Worm (Caenorhabditis elegans) whole organism, midembryonic: ENCODE measurements around the gene C16C8.9.

Experiments
- T22C8.4 ChIP-seq: fragments of 200-800 bp; sonication (Bioruptor generic); IDR thresholded peaks from 2 replicates; pipeline ENCODE4 v1.3.6; 2022; ENCODE audit warnings: missing genetic modification characterization, missing compliant biosample characterization
- cog-1 ChIP-seq: sonication (generic microtip); optimal IDR thresholded peaks from 2 replicates; lab custom pipeline; 2016; ENCODE audit warnings: missing genetic modification characterization, missing compliant biosample characterization
- flt-1 ChIP-seq: fragments of 200-800 bp; sonication (Bioruptor generic); IDR thresholded peaks from 2 replicates; pipeline ENCODE4 v1.3.6; 2022; ENCODE audit warnings: missing genetic modification characterization, missing compliant biosample characterization
- klf-2 ChIP-seq: fragments of 200-800 bp; sonication (Bioruptor generic); conservative IDR thresholded peaks from 2 replicates; pipeline ENCODE4 v1.3.6; 2022; ENCODE audit warnings: missing genetic modification reagents, missing genetic modification characterization, missing compliant biosample characterization
- med-1 ChIP-seq: sonication (generic microtip); optimal IDR thresholded peaks from 2 replicates; lab custom pipeline; 2017; ENCODE audit warnings: missing genetic modification characterization, mild to moderate bottlenecking, missing compliant biosample characterization, antibody characterized with exemption, missing genetic modification reagents; ENCODE audit not compliant: insufficient read depth
- ref-1 ChIP-seq: fragments of 200-800 bp; sonication (Bioruptor generic); conservative IDR thresholded peaks from 2 replicates; pipeline ENCODE4 v1.3.6; 2022; ENCODE audit warnings: missing genetic modification reagents, missing genetic modification characterization, missing compliant biosample characterization
- tab-1 ChIP-seq: fragments of 200-800 bp; sonication (Bioruptor generic); IDR thresholded peaks from 2 replicates; pipeline ENCODE4 v1.3.6; 2022; ENCODE audit warnings: missing genetic modification characterization, missing compliant biosample characterization
- ztf-23 ChIP-seq: fragments of 200-800 bp; sonication (Bioruptor generic); IDR thresholded peaks from 2 replicates; pipeline ENCODE4 v1.3.6; 2022; ENCODE audit warnings: missing genetic modification reagents, missing genetic modification characterization, missing compliant biosample characterization
- ztf-29 ChIP-seq: fragments of 200-800 bp; sonication (Bioruptor generic); IDR thresholded peaks from 2 replicates; pipeline ENCODE4 v1.3.6; 2022; ENCODE audit warnings: missing genetic modification reagents, missing genetic modification characterization, missing compliant biosample characterization

Gene C16C8.9

ce11 chrII:3444280-3444679 is 18.7 kb downstream of the C16C8.9 start, which contains the start of gene C16C8.4:
C16C8.4 (minus strand) TSS chrII:3444380.
- TF ChIP-seq klf-2 (GFP tag; lab: Robert Waterston, UW) = no peak
- no peak for TF ChIP-seq ztf-29
- no peak for TF ChIP-seq med-1 (GFP tag; lab: Kevin White, UChicago)
- no peak for TF ChIP-seq flt-1 (GFP tag; lab: Robert Waterston, UW)
- no peak for TF ChIP-seq ref-1 (GFP tag; lab: Robert Waterston, UW)
- no peak for TF ChIP-seq cog-1
- TF ChIP-seq T22C8.4 = no peak
- TF ChIP-seq tab-1 = no peak

- TF ChIP-seq ref-1 (GFP tag; lab: Robert Waterston, UW) (no peak), ztf-23 (GFP tag; lab: Robert Waterston, UW) (no peak), T22C8.4 (no peak), klf-2 (GFP tag; lab: Robert Waterston, UW) (no peak), tab-1 (no peak), flt-1 (GFP tag; lab: Robert Waterston, UW) (no peak), cog-1 (no peak), ztf-29 (no peak), med-1 (GFP tag; lab: Kevin White, UChicago) (no peak)
These were observed 19.8 kb downstream of the C16C8.9 start, which contains the start of gene C16C8.22 for ce11 chrII:3443154-3443553. C16C8.22 (minus strand) TSS chrII:3443254.

ce11 chrII:3441377-3441776 is 21.6 kb downstream of the C16C8.9 start, which contains the start of gene C16C8.27:
C16C8.27 (plus strand) TSS chrII:3441677.
- TF ChIP-seq flt-1 (GFP tag; lab: Robert Waterston, UW) (no peak), med-1 (GFP tag; lab: Kevin White, UChicago) (no peak), klf-2 (GFP tag; lab: Robert Waterston, UW) (no peak), tab-1 (no peak), ref-1 (GFP tag; lab: Robert Waterston, UW) (no peak), ztf-23 (GFP tag; lab: Robert Waterston, UW) (no peak), cog-1 (no peak), ztf-29 (no peak), T22C8.4 (no peak)

DNA sequence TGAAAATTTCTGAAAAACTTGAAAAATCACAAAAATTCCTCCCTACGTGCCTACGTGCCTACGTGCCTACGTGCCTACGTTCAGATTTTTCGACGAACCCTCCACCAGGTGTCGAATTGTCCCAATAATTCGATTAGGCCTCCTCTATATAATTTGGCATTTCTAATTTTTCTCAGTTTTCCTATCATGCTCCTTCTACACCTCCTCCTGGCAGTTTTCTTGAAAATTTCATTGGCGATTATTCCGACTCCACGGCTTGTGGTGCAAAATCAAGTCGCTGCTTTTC is 22.4 kb downstream of the C16C8.9 start, which contains the start of gene C16C8.17:
TSS of gene C16C8.17 (plus strand) at position 187 of the 286 bp plus-strand sequence.
- TF ChIP-seq T22C8.4 (no peak), klf-2 (GFP tag; lab: Robert Waterston, UW) (no peak), ref-1 (GFP tag; lab: Robert Waterston, UW) (no peak), cog-1 (no peak), ztf-29 (no peak), tab-1 (no peak), ztf-23 (GFP tag; lab: Robert Waterston, UW) (no peak), flt-1 (GFP tag; lab: Robert Waterston, UW) (no peak), med-1 (GFP tag; lab: Kevin White, UChicago) (no peak)

DNA sequence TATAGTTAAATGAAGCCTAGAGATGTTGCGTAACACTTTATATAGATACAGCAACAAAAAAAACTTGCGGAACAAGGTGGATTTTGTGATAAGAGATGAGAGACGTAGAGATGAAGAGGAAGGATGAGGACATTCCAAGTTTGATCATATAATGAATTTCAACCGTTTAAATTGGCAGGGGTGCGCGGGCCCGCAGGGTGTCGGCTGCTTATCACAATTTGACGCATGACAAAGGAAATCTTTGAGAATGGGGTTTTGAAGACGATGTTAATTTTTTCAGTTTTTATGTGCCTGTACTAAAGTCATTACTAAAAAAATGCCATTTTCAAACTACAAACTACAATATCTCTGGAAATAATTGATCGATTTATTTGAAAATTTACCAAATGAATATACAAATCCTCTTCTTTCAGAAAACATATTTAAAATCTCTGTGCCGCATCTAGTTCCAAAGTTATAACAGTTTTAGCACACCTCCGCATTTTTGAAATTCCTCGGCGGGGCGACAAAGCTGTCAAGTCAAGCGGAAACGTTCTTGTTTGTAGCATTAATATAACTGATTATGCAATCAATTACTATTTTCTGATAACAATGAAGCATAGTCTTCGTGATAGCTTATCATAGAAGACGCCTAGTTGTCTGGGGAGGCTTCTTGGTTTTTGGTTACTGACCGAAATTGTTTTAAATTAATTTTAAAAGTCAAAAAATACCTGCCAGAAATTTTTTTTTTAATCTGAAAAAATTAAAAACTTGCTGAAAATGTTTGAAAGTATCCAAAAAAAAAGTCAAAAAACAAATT is 23.0 kb downstream of the C16C8.9 start:
- TF ChIP-seq ref-1 (GFP tag; lab: Robert Waterston, UW) (no peak), T22C8.4 (no peak), klf-2 (GFP tag; lab: Robert Waterston, UW) (no peak), flt-1 (GFP tag; lab: Robert Waterston, UW) (no peak), med-1 (GFP tag; lab: Kevin White, UChicago) (no peak), cog-1 (no peak)

DNA sequence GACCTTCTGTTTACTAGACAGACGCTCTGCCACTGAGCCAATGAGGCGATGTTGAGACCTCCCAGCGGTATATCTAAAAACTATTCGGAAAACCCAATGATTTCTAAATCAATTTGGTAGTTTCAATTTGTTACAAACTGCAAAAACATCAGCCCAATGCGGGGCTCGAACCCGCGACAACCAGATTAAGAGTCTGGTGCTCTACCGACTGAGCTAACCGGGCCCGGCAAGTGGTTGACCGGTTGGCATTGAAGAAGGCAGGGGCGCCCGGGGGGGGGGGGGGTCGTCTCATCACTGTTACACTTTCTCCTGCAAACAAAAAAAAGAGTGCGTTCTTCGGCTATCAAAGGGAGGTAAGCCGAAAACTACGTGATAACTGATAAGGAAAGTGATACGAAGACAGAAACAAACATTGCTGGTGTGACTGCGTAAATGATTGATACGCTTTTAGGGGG is 23.7 kb downstream of the C16C8.9 start:
- TF ChIP-seq cog-1 = peak; percentile 14
- no peak for TF ChIP-seq med-1 (GFP tag; lab: Kevin White, UChicago)
- TF ChIP-seq tab-1 = peak; percentile 84
- peak; percentile 85 for TF ChIP-seq flt-1 (GFP tag; lab: Robert Waterston, UW)
- peak; percentile 72 for TF ChIP-seq ztf-23 (GFP tag; lab: Robert Waterston, UW)
- TF ChIP-seq klf-2 (GFP tag; lab: Robert Waterston, UW) = no peak
- peak; percentile 62; the same call in 1 of the 2 replicates for TF ChIP-seq T22C8.4
- peak; percentile 46; the same call in 1 of the 2 replicates for TF ChIP-seq ref-1 (GFP tag; lab: Robert Waterston, UW)
- TF ChIP-seq ztf-29 = 0 out of 2 replicates have a peak, but pooled peaks have one; percentile 35

DNA sequence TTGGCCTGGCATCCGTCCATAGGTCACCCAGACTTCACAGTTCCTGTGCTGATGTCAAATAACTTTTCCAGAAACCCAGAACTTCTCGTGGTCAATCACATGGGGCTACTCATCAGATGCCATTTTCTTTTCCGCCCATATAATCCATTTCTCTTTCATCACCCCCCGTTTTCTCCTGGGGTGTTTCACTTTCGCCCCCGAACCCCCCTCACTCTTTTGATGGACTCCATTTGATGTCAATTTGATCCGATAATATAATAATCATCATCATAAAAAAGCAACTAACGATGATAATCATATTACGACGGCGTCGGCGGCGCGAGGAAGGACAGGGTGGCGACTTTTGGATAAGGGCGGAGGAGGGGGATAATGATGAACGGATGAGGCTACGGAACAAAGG is 24.7 kb downstream of the C16C8.9 start:
- TF ChIP-seq tab-1 (no peak), flt-1 (GFP tag; lab: Robert Waterston, UW) (no peak), ref-1 (GFP tag; lab: Robert Waterston, UW) (no peak), ztf-29 (no peak), T22C8.4 (no peak), ztf-23 (GFP tag; lab: Robert Waterston, UW) (no peak), med-1 (GFP tag; lab: Kevin White, UChicago) (no peak), cog-1 (no peak), klf-2 (GFP tag; lab: Robert Waterston, UW) (no peak)

DNA sequence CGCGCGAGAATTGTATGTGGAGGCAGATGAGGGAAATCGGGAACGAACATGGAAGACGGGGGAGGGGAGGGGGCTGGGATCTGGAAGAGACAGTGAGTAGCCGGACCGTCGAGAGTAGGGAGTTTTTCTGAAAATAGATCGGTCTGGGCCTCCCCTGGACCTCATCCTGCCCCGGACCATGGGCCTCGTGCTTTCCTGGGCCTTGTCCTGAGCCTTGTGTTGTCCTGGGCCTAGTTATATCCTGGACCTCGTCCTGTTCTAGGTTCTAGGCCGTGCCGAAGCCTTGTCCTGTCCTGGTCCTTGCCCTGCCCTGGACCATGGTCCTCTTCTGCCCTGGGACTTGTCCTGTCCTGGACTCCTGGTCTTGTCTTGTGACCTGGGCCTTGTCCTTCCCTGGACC is 25.6 kb downstream of the C16C8.9 start:
- no peak for TF ChIP-seq flt-1 (GFP tag; lab: Robert Waterston, UW)
- TF ChIP-seq ztf-29 = no peak
- no peak for TF ChIP-seq ref-1 (GFP tag; lab: Robert Waterston, UW)
- no peak for TF ChIP-seq ztf-23 (GFP tag; lab: Robert Waterston, UW)
- TF ChIP-seq cog-1 = no peak
- TF ChIP-seq T22C8.4 = no peak
- TF ChIP-seq med-1 (GFP tag; lab: Kevin White, UChicago) = no peak
- TF ChIP-seq tab-1 = no peak
- no peak for TF ChIP-seq klf-2 (GFP tag; lab: Robert Waterston, UW)

- TF ChIP-seq T22C8.4 (no peak), tab-1 (no peak), ref-1 (GFP tag; lab: Robert Waterston, UW) (no peak)
These were observed 26.6 kb downstream of the C16C8.9 start, which contains the start of gene skpo-2 for ce11 chrII:3436412-3436811. skpo-2 (minus strand) TSS chrII:3436512.
